Worm (Caenorhabditis elegans): Measurements from ENCODE around the gene T02G5.3.
A peak's percentile ranks its signal among the peaks of the same experiment; 100 is the strongest.

The T02G5.3 gene

DNA sequence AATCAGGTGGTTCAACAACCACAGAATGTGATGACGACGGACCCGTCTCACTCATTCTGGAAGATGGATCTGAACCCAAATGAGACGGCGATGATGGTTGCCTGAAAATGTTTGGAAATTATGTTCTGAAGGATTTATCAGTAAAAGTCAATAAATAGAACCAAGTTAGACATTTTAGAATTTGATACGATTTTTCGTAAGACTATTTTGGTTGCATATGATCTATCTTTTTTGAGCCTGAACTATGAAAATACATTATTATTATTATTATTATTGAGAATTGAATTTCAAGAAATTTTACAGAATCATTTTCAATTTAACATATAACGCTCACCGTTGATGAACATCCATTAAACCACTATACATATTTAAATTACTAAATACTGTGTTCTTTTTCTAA is 16.8 kb downstream of the T02G5.3 start, which contains the start of gene F10E7.9:
TSS of gene F10E7.9 (minus strand) at position 101 of the 400 bp plus-strand sequence.
- no peak for TF ChIP-seq elt-1 (tag; optimal IDR thresholded peaks at IDR 0.05; ENCODE audit: borderline replicate concordance, insufficient read depth)
- no peak for TF ChIP-seq nhr-76 (tag; optimal IDR thresholded peaks at IDR 0.05)
- TF ChIP-seq tbx-8 (GFP tag; optimal IDR thresholded peaks at IDR 0.05) = no peak
- TF ChIP-seq ham-2 (GFP tag; optimal IDR thresholded peaks at IDR 0.05) = no peak
- no peak for TF ChIP-seq snpc-4 (tag; optimal IDR thresholded peaks at IDR 0.05)
- TF ChIP-seq mab-5 (tag; optimal IDR thresholded peaks at IDR 0.05) = no peak
- no peak for TF ChIP-seq pha-4 (tag; optimal IDR thresholded peaks at IDR 0.05)
- no peak for TF ChIP-seq mls-2 (tag; optimal IDR thresholded peaks at IDR 0.05)
- no peak for TF ChIP-seq ceh-83 (GFP tag; optimal IDR thresholded peaks at IDR 0.05)
- no peak for TF ChIP-seq unc-62 (GFP tag; optimal IDR thresholded peaks at IDR 0.05)
- TF ChIP-seq drap-1 (GFP tag; optimal IDR thresholded peaks at IDR 0.05) = no peak
- no peak for TF ChIP-seq mep-1 (tag; optimal IDR thresholded peaks at IDR 0.05)
- TF ChIP-seq lin-13 (tag; optimal IDR thresholded peaks at IDR 0.05) = no peak
- no peak for TF ChIP-seq sem-2 (GFP tag; optimal IDR thresholded peaks at IDR 0.05)
- no peak for TF ChIP-seq bed-3 (GFP tag; optimal IDR thresholded peaks at IDR 0.05)
- TF ChIP-seq nhr-12 (tag; optimal IDR thresholded peaks at IDR 0.05) = no peak
- TF ChIP-seq ceh-39 (tag; optimal IDR thresholded peaks at IDR 0.05) = no peak

DNA sequence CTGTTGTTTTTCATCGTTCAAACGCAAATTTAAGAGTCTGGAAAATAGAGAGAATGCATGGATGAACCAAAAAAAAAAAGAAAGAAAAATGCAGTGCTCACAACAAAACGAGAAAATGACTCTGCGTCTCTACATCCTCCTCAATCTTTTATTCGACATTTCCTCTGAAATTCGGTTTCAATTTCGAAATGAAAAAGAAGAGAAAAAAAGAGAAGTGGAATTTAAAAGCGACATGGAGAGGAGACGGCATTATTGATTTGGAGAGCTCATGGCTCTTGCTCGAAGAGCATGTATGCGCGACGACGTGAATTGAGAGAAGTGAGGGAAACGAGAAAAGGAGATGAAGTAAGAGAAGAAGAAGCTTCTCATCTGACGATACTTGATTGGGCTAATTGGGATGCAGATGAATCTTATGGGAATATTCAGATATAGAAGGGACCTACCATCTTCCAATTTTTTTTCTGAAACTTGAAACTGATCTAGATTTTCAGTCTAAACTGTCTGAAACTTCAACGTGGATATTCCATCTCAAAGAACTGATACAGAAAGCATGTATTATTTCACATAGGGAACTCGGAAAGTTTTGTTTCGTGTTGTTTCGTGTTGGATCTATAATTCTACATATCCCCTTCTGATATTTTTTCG is 17.9 kb downstream of the T02G5.3 start:
- TF ChIP-seq ces-1 (GFP tag; optimal IDR thresholded peaks at IDR 0.05) (peak; percentile 59), nhr-76 (tag; optimal IDR thresholded peaks at IDR 0.05) (no peak)

DNA sequence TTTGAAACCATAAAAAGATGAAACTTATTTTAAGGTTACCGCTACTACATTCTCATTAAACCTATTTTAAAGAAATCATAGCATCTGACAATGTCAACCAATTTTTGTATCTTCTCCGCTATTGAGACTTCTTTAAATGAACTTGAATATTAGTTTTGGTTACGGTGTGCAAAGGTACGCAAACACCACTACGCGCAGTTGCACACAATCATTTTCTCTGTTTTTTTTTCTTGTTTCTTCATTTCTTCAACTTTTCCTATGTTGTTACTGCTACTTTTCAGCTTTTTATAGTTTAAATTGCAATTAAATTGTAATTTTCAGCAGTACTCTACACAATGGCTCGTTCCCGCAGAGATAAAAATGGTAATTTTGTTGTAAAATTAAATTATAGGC is 18.5 kb downstream of the T02G5.3 start, which contains the start of gene F10E7.5:
TSS of gene F10E7.5 (plus strand) at position 322 of the 393 bp plus-strand sequence.
- peak; percentile 14 for TF ChIP-seq ceh-83 (GFP tag; optimal IDR thresholded peaks at IDR 0.05)
- peak; percentile 3 for TF ChIP-seq unc-62 (GFP tag; optimal IDR thresholded peaks at IDR 0.05)
- peak; percentile 22 for TF ChIP-seq unc-120 (tag; optimal IDR thresholded peaks at IDR 0.05; ENCODE audit: poor library complexity, severe bottlenecking)
- TF ChIP-seq nhr-237 (tag; optimal IDR thresholded peaks at IDR 0.05) = peak; percentile 37
- TF ChIP-seq cnd-1 (tag; optimal IDR thresholded peaks at IDR 0.05) = no peak
- no peak for TF ChIP-seq hlh-1 (tag; optimal IDR thresholded peaks at IDR 0.05)
- TF ChIP-seq flh-1 (GFP tag; optimal IDR thresholded peaks at IDR 0.05) = no peak
- no peak for TF ChIP-seq mls-2 (tag; optimal IDR thresholded peaks at IDR 0.05)
- peak; percentile 57 for TF ChIP-seq lin-13 (tag; optimal IDR thresholded peaks at IDR 0.05)
- peak; percentile 24 for TF ChIP-seq mep-1 (tag; optimal IDR thresholded peaks at IDR 0.05)
- TF ChIP-seq M03D4.4 (tag; optimal IDR thresholded peaks at IDR 0.05) = no peak
- TF ChIP-seq tbx-8 (GFP tag; optimal IDR thresholded peaks at IDR 0.05) = no peak
- peak; percentile 98 for TF ChIP-seq lsy-2 (tag; optimal IDR thresholded peaks at IDR 0.05)

DNA sequence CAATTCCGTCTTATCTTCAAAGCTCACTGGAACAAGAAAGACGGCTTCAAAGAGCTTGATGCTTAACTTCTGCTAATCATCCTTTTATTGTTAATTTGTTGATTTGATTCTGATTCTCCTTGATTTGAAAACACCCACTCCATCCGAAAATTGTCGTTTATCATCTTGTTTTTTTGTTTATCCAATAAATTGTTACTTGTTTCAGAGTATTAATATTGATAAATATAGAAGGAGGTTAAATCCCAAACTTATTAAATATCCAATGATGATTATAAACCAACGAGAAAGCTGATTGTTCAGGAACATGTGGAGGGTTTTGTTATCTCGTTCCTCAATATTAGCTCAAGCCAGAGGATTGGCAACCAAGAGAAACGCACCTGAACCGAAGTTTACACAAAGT is 19.6 kb downstream of the T02G5.3 start, which contains the start of gene F10E7.6:
TSS of gene F10E7.6 (plus strand) at position 301 of the 400 bp plus-strand sequence.
- no peak for TF ChIP-seq flh-1 (GFP tag; optimal IDR thresholded peaks at IDR 0.05)

ce11 chrII:7115638-7116037 is 22.4 kb downstream of the T02G5.3 start, which contains the start of gene cutl-5:
cutl-5 (minus strand) TSS chrII:7115906.
- TF ChIP-seq lin-13 (tag; optimal IDR thresholded peaks at IDR 0.05) (no peak), nhr-76 (tag; optimal IDR thresholded peaks at IDR 0.05) (no peak)

DNA sequence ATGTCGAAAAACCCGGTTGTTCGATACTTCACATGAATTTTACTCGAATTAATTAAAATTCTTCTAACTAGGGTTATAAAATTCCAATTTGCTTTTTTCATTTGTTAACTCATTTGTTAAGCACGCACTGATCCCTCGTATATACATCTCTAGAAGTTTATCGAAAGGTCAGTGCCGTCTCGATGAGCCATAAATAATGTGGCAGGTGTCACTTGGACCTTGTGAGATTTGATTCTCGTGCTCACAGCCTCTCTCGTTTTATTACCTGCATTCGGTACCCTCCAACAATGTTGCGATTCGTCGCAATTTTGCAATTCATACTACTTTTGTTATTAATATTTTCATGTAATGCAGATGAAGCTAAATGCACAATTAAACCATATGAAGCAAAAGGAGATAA is 23.2 kb downstream of the T02G5.3 start, which contains the start of gene spon-1:
TSS of gene spon-1 (plus strand) at position 208 of the 400 bp plus-strand sequence.
- no peak for TF ChIP-seq ces-1 (GFP tag; optimal IDR thresholded peaks at IDR 0.05)
- no peak for TF ChIP-seq ceh-39 (tag; optimal IDR thresholded peaks at IDR 0.05)
- TF ChIP-seq ceh-83 (GFP tag; optimal IDR thresholded peaks at IDR 0.05) = no peak
- no peak for TF ChIP-seq mab-5 (tag; optimal IDR thresholded peaks at IDR 0.05)
- TF ChIP-seq tbx-8 (GFP tag; optimal IDR thresholded peaks at IDR 0.05) = no peak
- no peak for TF ChIP-seq bed-3 (GFP tag; optimal IDR thresholded peaks at IDR 0.05)
- no peak for TF ChIP-seq elt-1 (tag; optimal IDR thresholded peaks at IDR 0.05; ENCODE audit: borderline replicate concordance, insufficient read depth)
- no peak for TF ChIP-seq nhr-28 (tag; optimal IDR thresholded peaks at IDR 0.05)
- TF ChIP-seq ham-2 (GFP tag; optimal IDR thresholded peaks at IDR 0.05) = no peak
- TF ChIP-seq sptf-1 (tag; optimal IDR thresholded peaks at IDR 0.05) = no peak
- peak; percentile 73 for TF ChIP-seq hlh-1 (tag; optimal IDR thresholded peaks at IDR 0.05)
- TF ChIP-seq M03D4.4 (tag; optimal IDR thresholded peaks at IDR 0.05) = no peak
- no peak for TF ChIP-seq lin-13 (tag; optimal IDR thresholded peaks at IDR 0.05)
- TF ChIP-seq drap-1 (GFP tag; optimal IDR thresholded peaks at IDR 0.05) = no peak
- TF ChIP-seq blmp-1 (tag; optimal IDR thresholded peaks at IDR 0.05) = no peak
- TF ChIP-seq lsy-2 (tag; optimal IDR thresholded peaks at IDR 0.05) = no peak
- no peak for TF ChIP-seq sem-2 (GFP tag; optimal IDR thresholded peaks at IDR 0.05)
- TF ChIP-seq zip-8 (tag; optimal IDR thresholded peaks at IDR 0.05) = no peak
- peak; percentile 46 for TF ChIP-seq nhr-2 (tag; optimal IDR thresholded peaks at IDR 0.05)
- TF ChIP-seq unc-62 (GFP tag; optimal IDR thresholded peaks at IDR 0.05) = peak; percentile 54
- TF ChIP-seq unc-120 (tag; optimal IDR thresholded peaks at IDR 0.05; ENCODE audit: poor library complexity, severe bottlenecking) = peak; percentile 14
- no peak for TF ChIP-seq ceh-43 (GFP tag; optimal IDR thresholded peaks at IDR 0.05)
- no peak for TF ChIP-seq snpc-4 (tag; optimal IDR thresholded peaks at IDR 0.05)
- TF ChIP-seq nhr-12 (tag; optimal IDR thresholded peaks at IDR 0.05) = no peak
- no peak for TF ChIP-seq elt-3 (tag; optimal IDR thresholded peaks at IDR 0.05)
- no peak for TF ChIP-seq mls-2 (tag; optimal IDR thresholded peaks at IDR 0.05)
- no peak for TF ChIP-seq mep-1 (tag; optimal IDR thresholded peaks at IDR 0.05)

Data from whole organism, mixed stage, embryonic.